Worm (Caenorhabditis elegans) whole organism, L1 larva: ENCODE data around the gene cft-1.

Experiments used
- C16A3.4 ChIP-seq: fragments of 150-350 bp; optimal IDR thresholded peaks from 2 replicates; lab custom pipeline; 2014; ENCODE audit warnings: missing biosample characterization, missing genetic modification characterization
- C34B4.2 ChIP-seq: sonication (generic microtip); optimal IDR thresholded peaks from 2 replicates; lab custom pipeline; 2017; ENCODE audit warnings: mild to moderate bottlenecking, missing genetic modification characterization, missing compliant biosample characterization
- aha-1 ChIP-seq: fragments of 150-350 bp; optimal IDR thresholded peaks from 2 replicates; lab custom pipeline; 2014; ENCODE audit warnings: missing biosample characterization, missing genetic modification characterization
- alr-1 ChIP-seq: fragments of 200-800 bp; sonication (Bioruptor generic); optimal IDR thresholded peaks from 2 replicates; lab custom pipeline; 2018; ENCODE audit warnings: borderline replicate concordance, mild to moderate bottlenecking, missing genetic modification characterization, missing compliant biosample characterization
- ceh-63 ChIP-seq: fragments of 200-800 bp; sonication (Bioruptor generic); optimal IDR thresholded peaks from 2 replicates; lab custom pipeline; 2018; ENCODE audit warnings: mild to moderate bottlenecking, missing genetic modification characterization, missing compliant biosample characterization
- ceh-82 ChIP-seq, 3 experiments: fragments of 150-350 bp in 1 of 3; sonication (generic microtip) in 2 of 3; optimal IDR thresholded peaks; 2 replicates each; lab custom pipeline; 2014 to 2017; ENCODE audit warnings: missing biosample characterization in 3 of 3, missing genetic modification characterization in 3 of 3
- ces-1 ChIP-seq: fragments of 150-350 bp; optimal IDR thresholded peaks from 2 replicates; lab custom pipeline; 2014; ENCODE audit warnings: missing biosample characterization, missing genetic modification reagents, missing genetic modification characterization
- dpl-1 ChIP-seq, 3 experiments: fragments of 150-350 bp in 2 of 3; sonication (generic microtip) in 1 of 3; optimal IDR thresholded peaks; 2 replicates each; lab custom pipeline; 2014 to 2017; ENCODE audit warnings: missing biosample characterization in 3 of 3, missing genetic modification characterization in 3 of 3, missing genetic modification reagents in 3 of 3
- dsc-1 ChIP-seq: sonication (generic microtip); optimal IDR thresholded peaks from 2 replicates; lab custom pipeline; 2016; ENCODE audit warnings: mild to moderate bottlenecking, missing genetic modification characterization, missing compliant biosample characterization
- efl-1 ChIP-seq, 4 experiments: fragments of 150-350 bp; optimal IDR thresholded peaks in 3 of 4; peaks in 1 of 4; 1 replicate in 1 of 4; 2 replicates in 3 of 4; lab custom pipeline; 2014; ENCODE audit warnings: missing biosample characterization in 2 of 4, missing genetic modification characterization in 2 of 4, missing genetic modification reagents in 2 of 4
- egl-13 ChIP-seq: sonication (generic microtip); optimal IDR thresholded peaks from 2 replicates; lab custom pipeline; 2016; ENCODE audit warnings: missing genotype, missing genetic modification reagents, missing genetic modification characterization, missing compliant biosample characterization
- elt-2 ChIP-seq: sonication (generic microtip); optimal IDR thresholded peaks from 2 replicates; lab custom pipeline; 2016; ENCODE audit warnings: missing genetic modification characterization, mild to moderate bottlenecking, inconsistent platforms, missing compliant biosample characterization, missing genetic modification reagents
- elt-3 ChIP-seq, 6 experiments: fragments of 150-350 bp in 1 of 6; sonication (generic microtip); optimal IDR thresholded peaks; 2 replicates each; lab custom pipeline; 2017 to 2018; ENCODE audit warnings: missing biosample characterization in 6 of 6, missing genetic modification characterization in 6 of 6, inconsistent platforms in 1 of 6
- hlh-4 ChIP-seq: sonication (generic microtip); optimal IDR thresholded peaks from 2 replicates; lab custom pipeline; 2016; ENCODE audit warnings: mild to moderate bottlenecking, missing genetic modification characterization, missing compliant biosample characterization
- hpl-2 ChIP-seq: fragments of 150-350 bp; optimal IDR thresholded peaks from 2 replicates; lab custom pipeline; 2014; ENCODE audit warnings: missing biosample characterization, missing genetic modification reagents, missing genetic modification characterization
- isw-1 ChIP-seq: fragments of 200-800 bp; sonication (Bioruptor generic); IDR thresholded peaks from 2 replicates; pipeline ENCODE4 v1.3.6; 2022; ENCODE audit warnings: missing genetic modification characterization, missing compliant biosample characterization
- jun-1 ChIP-seq: fragments of 150-350 bp; optimal IDR thresholded peaks from 2 replicates; lab custom pipeline; 2014; ENCODE audit warnings: missing biosample characterization, missing genetic modification reagents, missing genetic modification characterization
- lin-13 ChIP-seq: fragments of 150-350 bp; optimal IDR thresholded peaks from 2 replicates; lab custom pipeline; 2014; ENCODE audit warnings: missing biosample characterization, missing genetic modification reagents, missing genetic modification characterization
- lin-35 ChIP-seq, 2 experiments: fragments of 150-350 bp; optimal IDR thresholded peaks; 2 replicates each; lab custom pipeline; 2014; ENCODE audit warnings: missing biosample characterization in 2 of 2, missing genetic modification characterization in 2 of 2, missing genetic modification reagents in 2 of 2
- lin-39 ChIP-seq: fragments of 150-350 bp; optimal IDR thresholded peaks from 2 replicates; lab custom pipeline; 2014; ENCODE audit warnings: missing biosample characterization, missing genetic modification reagents, missing genetic modification characterization
- lir-3 ChIP-seq: sonication (generic microtip); optimal IDR thresholded peaks from 2 replicates; lab custom pipeline; 2016; ENCODE audit warnings: mild to moderate bottlenecking, missing genetic modification characterization, moderate library complexity, missing compliant biosample characterization; ENCODE audit not compliant: poor library complexity
- lsy-2 ChIP-seq, 2 experiments: fragments of 150-350 bp; optimal IDR thresholded peaks; 2 replicates each; lab custom pipeline; 2014; ENCODE audit warnings: missing biosample characterization in 2 of 2, missing genetic modification characterization in 2 of 2
- mdl-1 ChIP-seq, 2 experiments: fragments of 150-350 bp; optimal IDR thresholded peaks; 2 replicates each; lab custom pipeline; 2014 to 2017; ENCODE audit warnings: missing biosample characterization in 2 of 2, missing genetic modification characterization in 2 of 2, inconsistent platforms in 1 of 2
- mep-1 ChIP-seq: fragments of 150-350 bp; optimal IDR thresholded peaks from 2 replicates; lab custom pipeline; 2014; ENCODE audit warnings: missing biosample characterization, missing genetic modification characterization
- nhr-11 ChIP-seq: fragments of 150-350 bp; optimal IDR thresholded peaks from 2 replicates; lab custom pipeline; 2014; ENCODE audit warnings: missing biosample characterization, missing genetic modification characterization
- nhr-12 ChIP-seq: sonication (generic microtip); optimal IDR thresholded peaks from 2 replicates; lab custom pipeline; 2017; ENCODE audit warnings: missing biosample characterization, missing genetic modification characterization
- nhr-20 ChIP-seq: sonication (generic microtip); optimal IDR thresholded peaks from 2 replicates; lab custom pipeline; 2016; ENCODE audit warnings: mild to moderate bottlenecking, missing genetic modification characterization, missing compliant biosample characterization
- nhr-237 ChIP-seq: fragments of 150-350 bp; optimal IDR thresholded peaks from 2 replicates; lab custom pipeline; 2014; ENCODE audit warnings: missing biosample characterization, missing genetic modification characterization
- pax-3 ChIP-seq: fragments of 200-800 bp; sonication (Bioruptor generic); optimal IDR thresholded peaks from 2 replicates; lab custom pipeline; 2018; ENCODE audit warnings: mild to moderate bottlenecking, missing genetic modification characterization, moderate library complexity, missing compliant biosample characterization
- pqm-1 ChIP-seq: sonication (generic microtip); optimal IDR thresholded peaks from 3 replicates; lab custom pipeline; 2017; ENCODE audit warnings: missing biosample characterization, missing genetic modification characterization
- snu-23 ChIP-seq: sonication (generic microtip); optimal IDR thresholded peaks from 2 replicates; lab custom pipeline; 2016; ENCODE audit warnings: missing genetic modification characterization, missing compliant biosample characterization
- sox-4 ChIP-seq: sonication (generic microtip); optimal IDR thresholded peaks from 2 replicates; lab custom pipeline; 2016; ENCODE audit warnings: missing genetic modification characterization, missing compliant biosample characterization
- sup-37 ChIP-seq: fragments of 200-800 bp; sonication (Bioruptor generic); optimal IDR thresholded peaks from 2 replicates; lab custom pipeline; 2018; ENCODE audit warnings: mild to moderate bottlenecking, missing genetic modification characterization, missing compliant biosample characterization
- tlp-1 ChIP-seq: fragments of 150-350 bp; optimal IDR thresholded peaks from 2 replicates; lab custom pipeline; 2014; ENCODE audit warnings: missing biosample characterization, missing genetic modification characterization
- unc-62 ChIP-seq: fragments of 150-350 bp; optimal IDR thresholded peaks from 2 replicates; lab custom pipeline; 2014; ENCODE audit warnings: missing biosample characterization, missing genetic modification reagents, missing genetic modification characterization
- xbp-1 ChIP-seq: sonication (generic microtip); optimal IDR thresholded peaks from 2 replicates; lab custom pipeline; 2016; ENCODE audit warnings: missing genetic modification characterization, missing compliant biosample characterization
- zag-1 ChIP-seq: fragments of 150-350 bp; optimal IDR thresholded peaks from 2 replicates; lab custom pipeline; 2014; ENCODE audit warnings: missing biosample characterization, missing genetic modification characterization
- zip-4 ChIP-seq: fragments of 200-800 bp; sonication (Bioruptor generic); optimal IDR thresholded peaks from 2 replicates; lab custom pipeline; 2018; ENCODE audit warnings: mild to moderate bottlenecking, missing genetic modification characterization, moderate library complexity, missing compliant biosample characterization
- ztf-4 ChIP-seq: fragments of 150-350 bp; optimal IDR thresholded peaks from 2 replicates; lab custom pipeline; 2014; ENCODE audit warnings: missing biosample characterization, missing genetic modification characterization

Gene cft-1

ce11 chrV:5536240-5536811 is 2.3 kb upstream of the cft-1 start, which contains the start of the genes cox-16 and syp-2 (continued):
- TF ChIP-seq C34B4.2 (tag; lab: Kevin White, UChicago): no peak
- TF ChIP-seq elt-2 (tag; lab: Kevin White, UChicago): no peak
- peak; percentile 35 for TF ChIP-seq snu-23 (GFP tag; lab: Kevin White, UChicago)
- TF ChIP-seq dpl-1 (GFP tag; optimal IDR thresholded peaks at IDR 0.05; lab: Kevin White, UChicago): peak in 2 of 3 experiments; percentile 20 to 54
- no peak for TF ChIP-seq unc-62 (GFP tag; lab: Kevin White, UChicago)
- no peak for TF ChIP-seq lir-3 (tag; lab: Kevin White, UChicago)
- TF ChIP-seq egl-13 (tag; lab: Kevin White, UChicago): no peak
- peak in 2 of 3 experiments; percentile 3 to 11 for TF ChIP-seq ceh-82 (tag; optimal IDR thresholded peaks at IDR 0.05; lab: Kevin White, UChicago)
- peak in 1 of 2 experiments; percentile 61 for TF ChIP-seq lsy-2 (tag; optimal IDR thresholded peaks at IDR 0.05; lab: Kevin White, UChicago)
- no peak for TF ChIP-seq elt-3 (tag; optimal IDR thresholded peaks at IDR 0.05; lab: Kevin White, UChicago)
- TF ChIP-seq sox-4 (tag; lab: Kevin White, UChicago): no peak
- TF ChIP-seq lin-35 (GFP tag; optimal IDR thresholded peaks at IDR 0.05; lab: Kevin White, UChicago): peak; percentile 33 to 52
- TF ChIP-seq dsc-1 (tag; lab: Kevin White, UChicago): no peak
- no peak for TF ChIP-seq lin-13
- peak; percentile 8 for TF ChIP-seq C16A3.4 (tag; lab: Kevin White, UChicago)
- TF ChIP-seq hpl-2 (GFP tag; lab: Kevin White, UChicago): no peak
- TF ChIP-seq aha-1 (tag; lab: Kevin White, UChicago): no peak
- no peak for TF ChIP-seq tlp-1 (tag; lab: Kevin White, UChicago)
- no peak for TF ChIP-seq xbp-1 (tag; lab: Kevin White, UChicago)
- TF ChIP-seq mdl-1 (tag; optimal IDR thresholded peaks at IDR 0.05; lab: Kevin White, UChicago): no peak
- TF ChIP-seq zip-4 (GFP tag; lab: Kevin White, UChicago): no peak
- TF ChIP-seq jun-1 (tag; lab: Kevin White, UChicago): no peak
- no peak for TF ChIP-seq ceh-63
- no peak for TF ChIP-seq hlh-4 (tag; lab: Kevin White, UChicago)
- TF ChIP-seq nhr-237: no peak
- TF ChIP-seq sup-37 (GFP tag; lab: Kevin White, UChicago): no peak
- TF ChIP-seq nhr-20 (tag; lab: Kevin White, UChicago): no peak
- TF ChIP-seq zag-1: no peak
- TF ChIP-seq isw-1: no peak
- no peak for TF ChIP-seq alr-1 (tag; lab: Kevin White, UChicago)
- TF ChIP-seq nhr-12 (tag; lab: Kevin White, UChicago): no peak
- no peak for TF ChIP-seq ces-1 (GFP tag; lab: Kevin White, UChicago)
- no peak for TF ChIP-seq ztf-4
- peak; percentile 33 to 45 for TF ChIP-seq efl-1 (optimal IDR thresholded peaks at IDR 0.05; lab: Kevin White, UChicago)
- peak; percentile 35 to 86 for TF ChIP-seq efl-1 (GFP tag; optimal IDR thresholded peaks at IDR 0.05 in 1 of 2; lab: Kevin White, UChicago)
- TF ChIP-seq mep-1 (tag; lab: Kevin White, UChicago): no peak

ce11 chrV:5548051-5548450 is 9.5 kb downstream of the cft-1 start, which contains the start of gene ugt-48:
TSS of gene ugt-48 (minus strand) at chrV:5548062.
- TF ChIP-seq nhr-11 (tag; lab: Kevin White, UChicago) (no peak), pax-3 (tag; lab: Kevin White, UChicago) (no peak), lin-39 (no peak)

- TF ChIP-seq lin-35 (GFP tag; optimal IDR thresholded peaks at IDR 0.05; lab: Kevin White, UChicago) (no peak), pqm-1 (tag; lab: Kevin White, UChicago) (no peak), efl-1 (optimal IDR thresholded peaks at IDR 0.05; lab: Kevin White, UChicago) (no peak), efl-1 (GFP tag; optimal IDR thresholded peaks at IDR 0.05 in 1 of 2; lab: Kevin White, UChicago) (no peak)
These were observed 9.9 kb downstream of the cft-1 start for ce11 chrV:5548497-5548896.
